Worm (Caenorhabditis elegans) whole organism, L2 larva: ENCODE measurements around the gene C31H2.14.

ENCODE experiments used
- ama-1 ChIP-seq: fragments of 150-350 bp; optimal IDR thresholded peaks from 2 replicates; lab custom pipeline; 2018; ENCODE audit warnings: inconsistent platforms
- egl-27 ChIP-seq: sonication (generic microtip); optimal IDR thresholded peaks from 3 replicates; lab custom pipeline; 2017; ENCODE audit warnings: missing biosample characterization, missing genetic modification reagents, missing genetic modification characterization
- elt-1 ChIP-seq: fragments of 150-350 bp; optimal IDR thresholded peaks from 2 replicates; lab custom pipeline; 2014; ENCODE audit warnings: missing biosample characterization, missing genetic modification characterization
- elt-3 ChIP-seq: sonication (generic microtip); optimal IDR thresholded peaks from 2 replicates; lab custom pipeline; 2017; ENCODE audit warnings: missing biosample characterization, missing genetic modification characterization
- lin-13 ChIP-seq: fragments of 150-350 bp; optimal IDR thresholded peaks from 2 replicates; lab custom pipeline; 2014; ENCODE audit warnings: missing biosample characterization, missing genetic modification reagents, missing genetic modification characterization
- mab-5 ChIP-seq: fragments of 150-350 bp; optimal IDR thresholded peaks from 2 replicates; lab custom pipeline; 2014; ENCODE audit warnings: missing biosample characterization, missing genetic modification characterization
- nhr-12 ChIP-seq: fragments of 150-350 bp; optimal IDR thresholded peaks from 2 replicates; lab custom pipeline; 2014; ENCODE audit warnings: missing biosample characterization, missing genetic modification characterization
- nhr-77 ChIP-seq: fragments of 150-350 bp; optimal IDR thresholded peaks from 2 replicates; lab custom pipeline; 2014; ENCODE audit warnings: missing biosample characterization, missing genetic modification characterization
- sem-4 ChIP-seq: fragments of 150-350 bp; optimal IDR thresholded peaks from 2 replicates; lab custom pipeline; 2014; ENCODE audit warnings: missing biosample characterization, missing genetic modification reagents, missing genetic modification characterization
- unc-39 ChIP-seq: fragments of 150-350 bp; optimal IDR thresholded peaks from 2 replicates; lab custom pipeline; 2014; ENCODE audit warnings: missing biosample characterization, missing genetic modification characterization
- unc-62 ChIP-seq: fragments of 150-350 bp; optimal IDR thresholded peaks from 2 replicates; lab custom pipeline; 2014; ENCODE audit warnings: missing biosample characterization, missing genetic modification reagents, missing genetic modification characterization
- zag-1 ChIP-seq: fragments of 150-350 bp; optimal IDR thresholded peaks from 2 replicates; lab custom pipeline; 2014; ENCODE audit warnings: missing biosample characterization, missing genetic modification characterization
- ztf-11 ChIP-seq: sonication (generic microtip); optimal IDR thresholded peaks from 2 replicates; lab custom pipeline; 2017; ENCODE audit warnings: missing biosample characterization, missing genetic modification characterization

DNA sequence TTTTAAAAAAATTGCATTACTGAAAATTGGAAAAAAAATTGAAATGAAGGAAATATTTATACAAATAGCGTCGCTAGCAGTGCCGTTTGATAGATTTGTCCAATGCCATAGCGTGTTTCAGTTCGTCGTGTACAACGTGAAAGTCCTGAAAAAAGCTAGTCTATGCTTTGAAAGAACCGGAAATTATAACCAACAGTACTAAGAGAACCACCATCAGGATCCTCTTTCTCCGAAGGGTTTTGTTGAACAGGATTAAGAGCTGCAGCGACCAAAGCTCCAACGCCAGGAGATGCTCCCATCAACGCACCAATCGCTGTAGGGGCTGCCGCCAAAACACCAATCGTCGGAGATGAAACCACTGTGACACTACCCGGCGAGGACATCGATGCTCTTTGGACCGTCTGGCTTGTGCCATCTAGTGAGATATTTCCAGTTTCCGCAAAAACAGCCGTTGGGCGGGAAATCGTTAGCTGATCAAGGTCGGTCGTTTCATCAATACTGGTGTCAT lies 41.8 kb upstream of the C31H2.14 start:
- TF ChIP-seq zag-1 (tag; lab: Kevin White, UChicago) (no peak), elt-1 (tag; lab: Kevin White, UChicago) (no peak), sem-4 (tag; lab: Kevin White, UChicago) (no peak), mab-5 (no peak), egl-27 (tag; lab: Kevin White, UChicago) (no peak), elt-3 (tag; lab: Kevin White, UChicago) (no peak), lin-13 (no peak), ama-1 (lab: Kevin White, UChicago) (no peak), unc-39 (tag; lab: Kevin White, UChicago) (no peak), unc-62 (GFP tag; lab: Kevin White, UChicago) (no peak), ztf-11 (tag; lab: Kevin White, UChicago) (no peak), nhr-12 (tag; lab: Kevin White, UChicago) (no peak), nhr-77 (tag; lab: Kevin White, UChicago) (no peak)
